Fruit fly (Drosophila melanogaster) whole organism, prepupa: ENCODE measurements around the gene CG13360.
A peak's percentile ranks its signal among the peaks of the same experiment; 100 is the strongest.

Experiments
- Blimp-1 ChIP-seq: fragments of 200-800 bp; sonication (Bioruptor generic); optimal IDR thresholded peaks from 3 replicates; lab custom pipeline; 2017; ENCODE audit warnings: missing biosample characterization, missing genetic modification characterization, mild to moderate bottlenecking, moderate library complexity, missing genetic modification reagents
- CG10631 ChIP-seq: fragments of 200-800 bp; sonication (Bioruptor generic); optimal IDR thresholded peaks from 2 replicates; lab custom pipeline; 2016; ENCODE audit warnings: missing biosample characterization, missing genetic modification characterization
- CG10669 ChIP-seq: fragments of 200-800 bp; sonication (Bioruptor generic); optimal IDR thresholded peaks from 3 replicates; lab custom pipeline; 2018; ENCODE audit warnings: missing biosample characterization, mild to moderate bottlenecking, missing genetic modification characterization, moderate library complexity
- CG11294 ChIP-seq: fragments of 200-800 bp; sonication (Bioruptor generic); IDR thresholded peaks from 2 replicates; pipeline ENCODE4 v1.3.6; 2022; ENCODE audit warnings: missing biosample characterization, missing genetic modification characterization
- CG11762 ChIP-seq: fragments of 200-800 bp; sonication (Bioruptor generic); optimal IDR thresholded peaks from 3 replicates; lab custom pipeline; 2016; ENCODE audit warnings: missing biosample characterization, missing genetic modification characterization; ENCODE audit not compliant: insufficient read depth
- CG11902 ChIP-seq: fragments of 200-800 bp; sonication (Bioruptor generic); optimal IDR thresholded peaks from 3 replicates; lab custom pipeline; 2016; ENCODE audit warnings: missing biosample characterization, missing genetic modification characterization
- CG15336 ChIP-seq: fragments of 200-800 bp; sonication (Bioruptor generic); IDR thresholded peaks from 2 replicates; pipeline ENCODE4 v1.3.6; 2022; ENCODE audit warnings: missing biosample characterization, missing genetic modification characterization
- CG1621 ChIP-seq: fragments of 200-800 bp; sonication (Bioruptor generic); optimal IDR thresholded peaks from 3 replicates; lab custom pipeline; 2018; ENCODE audit warnings: missing biosample characterization, mild to moderate bottlenecking, missing genetic modification characterization
- CG16779 ChIP-seq: fragments of 200-800 bp; sonication (Bioruptor generic); optimal IDR thresholded peaks from 3 replicates; lab custom pipeline; 2017; ENCODE audit warnings: missing biosample characterization, mild to moderate bottlenecking, missing genetic modification characterization
- CG3032 ChIP-seq: fragments of 200-800 bp; optimal IDR thresholded peaks from 2 replicates; lab custom pipeline; 2019; ENCODE audit warnings: missing biosample characterization, mild to moderate bottlenecking, missing genetic modification characterization, moderate library complexity
- CG31627 ChIP-seq: fragments of 200-800 bp; sonication (Bioruptor generic); optimal IDR thresholded peaks from 3 replicates; lab custom pipeline; 2016; ENCODE audit warnings: missing biosample characterization, missing genetic modification characterization
- CG32006 ChIP-seq: fragments of 200-800 bp; sonication (Bioruptor generic); optimal IDR thresholded peaks from 3 replicates; lab custom pipeline; 2017; ENCODE audit warnings: missing biosample characterization, mild to moderate bottlenecking, missing genetic modification characterization
- CG34406 ChIP-seq: fragments of 200-800 bp; sonication (Bioruptor generic); optimal IDR thresholded peaks from 3 replicates; lab custom pipeline; 2016; ENCODE audit warnings: missing biosample characterization, missing genetic modification characterization
- CG3919 ChIP-seq: fragments of 200-800 bp; sonication (Bioruptor generic); optimal IDR thresholded peaks from 3 replicates; lab custom pipeline; 2016; ENCODE audit warnings: missing biosample characterization, missing genetic modification characterization
- CG4318 ChIP-seq: fragments of 200-800 bp; sonication (Bioruptor generic); optimal IDR thresholded peaks from 3 replicates; lab custom pipeline; 2017; ENCODE audit warnings: missing biosample characterization, mild to moderate bottlenecking, missing genetic modification characterization
- CG6163 ChIP-seq: fragments of 200-800 bp; sonication (Bioruptor generic); IDR thresholded peaks from 3 replicates; pipeline ENCODE4 v1.3.6; 2022; ENCODE audit warnings: missing biosample characterization, missing genetic modification characterization
- CG6792 ChIP-seq: fragments of 200-800 bp; sonication (Bioruptor generic); optimal IDR thresholded peaks from 3 replicates; lab custom pipeline; 2016; ENCODE audit warnings: missing biosample characterization, missing genetic modification characterization
- CG6854 ChIP-seq: fragments of 200-800 bp; sonication (Bioruptor generic); optimal IDR thresholded peaks from 2 replicates; lab custom pipeline; 2017; ENCODE audit warnings: missing biosample characterization, mild to moderate bottlenecking, missing genetic modification characterization
- CG7368 ChIP-seq: fragments of 200-800 bp; sonication (Bioruptor generic); optimal IDR thresholded peaks from 3 replicates; lab custom pipeline; 2016; ENCODE audit warnings: missing biosample characterization, missing genetic modification characterization
- CG8119 ChIP-seq: fragments of 200-800 bp; sonication (Bioruptor generic); IDR thresholded peaks from 3 replicates; pipeline ENCODE4 v1.3.6; 2022; ENCODE audit warnings: missing biosample characterization, missing genetic modification characterization
- CG8632 ChIP-seq: fragments of 200-800 bp; sonication (Bioruptor generic); optimal IDR thresholded peaks from 3 replicates; lab custom pipeline; 2016; ENCODE audit warnings: missing biosample characterization, missing genetic modification characterization
- CG9139 ChIP-seq: fragments of 200-800 bp; sonication (Bioruptor generic); optimal IDR thresholded peaks from 3 replicates; lab custom pipeline; 2017; ENCODE audit warnings: missing biosample characterization, mild to moderate bottlenecking, missing genetic modification characterization
- Eip75B ChIP-seq: fragments of 200-800 bp; sonication (Bioruptor generic); optimal IDR thresholded peaks from 3 replicates; lab custom pipeline; 2016; ENCODE audit warnings: missing biosample characterization, missing genetic modification characterization
- Eip78C ChIP-seq: fragments of 200-800 bp; sonication (Bioruptor generic); peaks from one replicate; lab custom pipeline; 2016; ENCODE audit warnings: missing biosample characterization, missing genetic modification characterization
- Eip93F ChIP-seq: fragments of 200-800 bp; sonication (Bioruptor generic); optimal IDR thresholded peaks from 2 replicates; lab custom pipeline; 2016; ENCODE audit warnings: missing biosample characterization, mild to moderate bottlenecking, missing genetic modification characterization
- Ets21C ChIP-seq: fragments of 200-800 bp; sonication (Bioruptor generic); optimal IDR thresholded peaks from 3 replicates; lab custom pipeline; 2016; ENCODE audit warnings: missing biosample characterization, missing genetic modification characterization
- Ets96B ChIP-seq: fragments of 200-800 bp; optimal IDR thresholded peaks from 2 replicates; lab custom pipeline; 2019; ENCODE audit warnings: missing biosample characterization, mild to moderate bottlenecking, missing genetic modification characterization, moderate library complexity
- Gug ChIP-seq: fragments of 200-800 bp; sonication (Bioruptor generic); IDR thresholded peaks from 2 replicates; pipeline ENCODE4 v1.3.6; 2022; ENCODE audit warnings: missing biosample characterization, missing genetic modification characterization
- Hr38 ChIP-seq: sonication (Bioruptor generic); optimal IDR thresholded peaks from 2 replicates; lab custom pipeline; 2016; ENCODE audit warnings: missing biosample characterization, missing genetic modification characterization
- Hr39 ChIP-seq: fragments of 200-800 bp; sonication (Bioruptor generic); optimal IDR thresholded peaks from 2 replicates; lab custom pipeline; 2016; ENCODE audit warnings: missing biosample characterization, missing genetic modification characterization
- Lpt ChIP-seq: fragments of 200-800 bp; sonication (Bioruptor generic); optimal IDR thresholded peaks from 3 replicates; lab custom pipeline; 2016; ENCODE audit warnings: missing biosample characterization, missing genetic modification characterization
- Met ChIP-seq: fragments of 200-800 bp; sonication (Bioruptor generic); optimal IDR thresholded peaks from 3 replicates; lab custom pipeline; 2016; ENCODE audit warnings: missing biosample characterization, missing genetic modification characterization
- OdsH ChIP-seq: fragments of 200-800 bp; sonication (Bioruptor generic); optimal IDR thresholded peaks from 3 replicates; lab custom pipeline; 2016; ENCODE audit warnings: missing biosample characterization, missing genetic modification characterization
- Smox ChIP-seq: fragments of 200-800 bp; sonication (Bioruptor generic); optimal IDR thresholded peaks from 3 replicates; lab custom pipeline; 2016; ENCODE audit warnings: missing biosample characterization, missing genetic modification characterization
- Sox102F ChIP-seq: fragments of 200-800 bp; sonication (Bioruptor generic); optimal IDR thresholded peaks from 2 replicates; lab custom pipeline; 2016; ENCODE audit warnings: missing biosample characterization, mild to moderate bottlenecking, missing genetic modification characterization
- Sox14 ChIP-seq: fragments of 200-800 bp; sonication (Bioruptor generic); optimal IDR thresholded peaks from 3 replicates; lab custom pipeline; 2016; ENCODE audit warnings: missing biosample characterization, missing genetic modification characterization
- Sox15 ChIP-seq: fragments of 200-800 bp; sonication (Bioruptor generic); optimal IDR thresholded peaks from 3 replicates; lab custom pipeline; 2016; ENCODE audit warnings: missing biosample characterization, missing genetic modification characterization
- achi ChIP-seq: fragments of 200-800 bp; sonication (Bioruptor generic); optimal IDR thresholded peaks from 3 replicates; lab custom pipeline; 2016; ENCODE audit warnings: missing biosample characterization, missing genetic modification characterization
- cyc ChIP-seq: fragments of 200-800 bp; sonication (Bioruptor generic); optimal IDR thresholded peaks from 3 replicates; lab custom pipeline; 2016; ENCODE audit warnings: missing biosample characterization, missing genetic modification characterization
- dac ChIP-seq: fragments of 200-800 bp; sonication (Bioruptor generic); optimal IDR thresholded peaks from 2 replicates; lab custom pipeline; 2017; ENCODE audit warnings: missing biosample characterization, mild to moderate bottlenecking, missing genetic modification characterization
- eg ChIP-seq: fragments of 200-800 bp; sonication (Bioruptor generic); IDR thresholded peaks from 3 replicates; pipeline ENCODE4 v1.3.6; 2022; ENCODE audit warnings: missing biosample characterization, missing genetic modification characterization
- esn ChIP-seq: fragments of 200-800 bp; sonication (Bioruptor generic); optimal IDR thresholded peaks from 2 replicates; lab custom pipeline; 2016; ENCODE audit warnings: missing biosample characterization, mild to moderate bottlenecking, missing genetic modification characterization, moderate library complexity
- fd59A ChIP-seq: fragments of 200-800 bp; sonication (Bioruptor generic); optimal IDR thresholded peaks from 2 replicates; lab custom pipeline; 2017; ENCODE audit warnings: missing biosample characterization, mild to moderate bottlenecking, missing genetic modification characterization, missing genetic modification reagents
- fd85E ChIP-seq: fragments of 200-800 bp; sonication (Bioruptor generic); optimal IDR thresholded peaks from 3 replicates; lab custom pipeline; 2016; ENCODE audit warnings: missing biosample characterization, missing genetic modification characterization
- fkh ChIP-seq: fragments of 200-800 bp; sonication (Bioruptor generic); optimal IDR thresholded peaks from 3 replicates; lab custom pipeline; 2017; ENCODE audit warnings: missing biosample characterization, mild to moderate bottlenecking, missing genetic modification characterization, moderate library complexity
- net ChIP-seq: fragments of 200-800 bp; sonication (Bioruptor generic); optimal IDR thresholded peaks from 3 replicates; lab custom pipeline; 2016; ENCODE audit warnings: missing biosample characterization, missing genetic modification characterization
- pdm3 ChIP-seq: fragments of 200-800 bp; sonication (Bioruptor generic); optimal IDR thresholded peaks from 3 replicates; lab custom pipeline; 2016; ENCODE audit warnings: missing biosample characterization, missing genetic modification characterization
- salr ChIP-seq, 2 experiments: fragments of 200-800 bp; sonication (Bioruptor generic); optimal IDR thresholded peaks; 3 replicates each; lab custom pipeline; 2016 to 2018; ENCODE audit warnings: missing biosample characterization in 2 of 2, missing genetic modification characterization in 2 of 2, mild to moderate bottlenecking in 1 of 2
- spab ChIP-seq: fragments of 200-800 bp; sonication (Bioruptor generic); optimal IDR thresholded peaks from 2 replicates; lab custom pipeline; 2017; ENCODE audit warnings: missing biosample characterization, mild to moderate bottlenecking, missing genetic modification characterization, missing genetic modification reagents
- svp ChIP-seq: fragments of 200-800 bp; sonication (Bioruptor generic); peaks from one replicate; lab custom pipeline; 2016; ENCODE audit warnings: missing biosample characterization, missing genetic modification characterization
- topi ChIP-seq: fragments of 200-800 bp; sonication (Bioruptor generic); optimal IDR thresholded peaks from 3 replicates; lab custom pipeline; 2016; ENCODE audit warnings: missing biosample characterization, missing genetic modification characterization
- vri ChIP-seq: fragments of 200-800 bp; sonication (Bioruptor generic); optimal IDR thresholded peaks from 3 replicates; lab custom pipeline; 2016; ENCODE audit warnings: missing biosample characterization, mild to moderate bottlenecking, missing genetic modification characterization

Gene CG13360

DNA sequence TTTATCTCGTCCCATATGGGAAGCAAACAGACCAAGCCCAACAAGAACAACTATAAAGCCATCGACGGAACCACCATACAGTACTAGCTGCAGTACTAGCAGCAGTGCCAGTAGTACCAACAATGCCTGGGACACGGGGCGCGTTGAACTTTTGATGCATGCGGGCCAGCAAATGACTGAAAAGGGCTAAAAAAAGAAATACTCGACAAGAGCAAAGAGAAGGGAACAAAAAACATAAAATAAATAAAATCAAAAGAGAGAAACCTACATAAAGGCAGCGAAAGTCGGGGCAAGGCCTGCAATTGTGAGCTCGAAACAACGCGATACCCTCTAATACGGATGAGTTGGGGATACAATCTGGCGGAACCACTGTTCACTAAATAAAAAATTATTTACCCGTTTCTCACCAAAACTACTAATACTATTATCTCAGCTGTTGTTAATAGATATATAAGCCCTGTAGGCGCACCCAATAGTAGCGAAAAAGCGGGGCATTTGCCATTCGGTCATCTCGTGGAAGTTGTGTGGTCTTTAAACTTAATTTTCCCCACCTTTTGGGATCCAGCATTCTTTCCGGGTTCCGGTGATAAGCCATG is 50.2 kb downstream of the CG13360 start:
- no peak for TF ChIP-seq fd59A
- peak; percentile 43 for TF ChIP-seq Blimp-1 (GFP tag; lab: Kevin White, UChicago)
- TF ChIP-seq Sox102F (GFP tag; lab: Kevin White, UChicago), result peak; percentile 60
- peak; percentile 62 for TF ChIP-seq CG34406 (GFP tag; lab: Kevin White, UChicago)
- no peak for TF ChIP-seq Smox
- TF ChIP-seq vri, result no peak
- TF ChIP-seq CG11902 (GFP tag; lab: Kevin White, UChicago), result peak; percentile 62
- peak; percentile 66 for TF ChIP-seq Met (GFP tag; lab: Kevin White, UChicago)
- no peak for TF ChIP-seq CG6854
- no peak for TF ChIP-seq topi
- peak; percentile 59 for TF ChIP-seq achi (GFP tag; lab: Kevin White, UChicago)
- no peak for TF ChIP-seq CG3032 (tag; lab: Kevin White, UChicago)
- TF ChIP-seq CG10631 (GFP tag; lab: Kevin White, UChicago), result peak; percentile 63
- peak; percentile 60 for TF ChIP-seq CG8119 (GFP tag; lab: Robert Waterston, UW)
- no peak for TF ChIP-seq Hr38 (GFP tag; lab: Kevin White, UChicago)
- TF ChIP-seq pdm3 (GFP tag; lab: Kevin White, UChicago), result peak; percentile 70
- peak; percentile 12 for TF ChIP-seq Lpt (GFP tag; lab: Kevin White, UChicago)
- TF ChIP-seq CG31627 (GFP tag; lab: Kevin White, UChicago), result peak; percentile 61
- no peak for TF ChIP-seq spab (GFP tag; lab: Kevin White, UChicago)
- TF ChIP-seq CG10669, result peak; percentile 30
- TF ChIP-seq Eip93F (GFP tag; lab: Kevin White, UChicago), result no peak
- TF ChIP-seq CG3919 (GFP tag; lab: Kevin White, UChicago), result no peak
- no peak for TF ChIP-seq Eip75B (GFP tag; lab: Kevin White, UChicago)
- no peak; the same call in none of the 2 replicates for TF ChIP-seq CG15336
- peak; percentile 65 for TF ChIP-seq cyc
- no peak for TF ChIP-seq fkh (GFP tag; lab: Kevin White, UChicago)
- peak; percentile 86 for TF ChIP-seq svp (GFP tag; lab: Kevin White, UChicago)
- peak; percentile 36 for TF ChIP-seq Ets21C
- peak; percentile 64 for TF ChIP-seq OdsH (GFP tag; lab: Kevin White, UChicago)
- TF ChIP-seq Sox14 (GFP tag; lab: Kevin White, UChicago), result peak; percentile 51
- TF ChIP-seq salr (GFP tag; optimal IDR thresholded peaks at IDR 0.05; lab: Kevin White, UChicago), result no peak
- TF ChIP-seq CG6792, result peak; percentile 79
- peak; percentile 57 for TF ChIP-seq CG8632
- peak; percentile 87 for TF ChIP-seq Eip78C (GFP tag; lab: Kevin White, UChicago)
- no peak for TF ChIP-seq CG16779 (tag; lab: Kevin White, UChicago)
- no peak for TF ChIP-seq CG11294 (GFP tag; lab: Robert Waterston, UW)
- peak; percentile 31 for TF ChIP-seq CG7368 (GFP tag; lab: Kevin White, UChicago)
- TF ChIP-seq CG1621, result peak; percentile 31
- TF ChIP-seq CG11762 (GFP tag; lab: Kevin White, UChicago), result peak; percentile 21
- TF ChIP-seq CG4318, result peak; percentile 2
- peak; percentile 63 for TF ChIP-seq Hr39
- TF ChIP-seq dac (GFP tag; lab: Kevin White, UChicago), result no peak
- no peak for TF ChIP-seq net (GFP tag; lab: Kevin White, UChicago)
- TF ChIP-seq CG9139 (GFP tag; lab: Kevin White, UChicago), result peak; percentile 57
- TF ChIP-seq Sox15, result peak; percentile 33
- TF ChIP-seq eg, result 0 out of 3 replicates have a peak, but pooled peaks have one; percentile 40
- TF ChIP-seq Ets96B, result peak; percentile 41
- TF ChIP-seq CG32006 (GFP tag; lab: Kevin White, UChicago), result peak; percentile 58
- TF ChIP-seq esn (GFP tag; lab: Kevin White, UChicago), result peak; percentile 62
- no peak for TF ChIP-seq Gug
- peak; percentile 67; the same call in 2 of the 3 replicates for TF ChIP-seq CG6163 (GFP tag; lab: Robert Waterston, UW)
- TF ChIP-seq fd85E (GFP tag; lab: Kevin White, UChicago), result no peak
